Worm (Caenorhabditis elegans): ENCODE results near the gene rft-2.

DNA sequence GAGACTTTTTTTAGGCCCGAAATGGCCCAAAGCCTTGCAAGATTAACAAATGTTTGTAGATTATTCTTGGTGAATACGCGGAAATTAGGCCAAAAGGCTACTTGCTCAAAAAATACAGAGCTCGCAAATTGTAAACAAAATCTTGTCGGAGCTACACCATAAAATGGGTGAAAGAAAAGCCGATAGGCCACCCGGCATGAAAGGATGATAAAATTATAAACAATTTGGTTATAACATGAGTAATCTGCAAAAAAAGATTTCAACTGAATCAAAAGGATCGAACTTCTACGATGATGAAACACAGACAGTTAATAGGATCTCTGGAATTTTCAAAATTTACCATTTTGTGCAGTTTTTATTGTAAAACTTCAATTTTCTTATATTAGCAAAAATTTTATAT, 52.2 kb downstream of the rft-2 start:
- TF ChIP-seq mep-1 (tag; optimal IDR thresholded peaks at IDR 0.05) (no peak), elt-1 (tag; optimal IDR thresholded peaks at IDR 0.05; ENCODE audit: borderline replicate concordance, insufficient read depth) (no peak), unc-39 (tag; optimal IDR thresholded peaks at IDR 0.05) (no peak), nhr-237 (tag; optimal IDR thresholded peaks at IDR 0.05) (no peak), elt-3 (tag; optimal IDR thresholded peaks at IDR 0.05) (no peak), tbx-8 (GFP tag; optimal IDR thresholded peaks at IDR 0.05) (no peak), sptf-1 (tag; optimal IDR thresholded peaks at IDR 0.05) (no peak), mab-5 (tag; optimal IDR thresholded peaks at IDR 0.05) (no peak), nhr-28 (tag; optimal IDR thresholded peaks at IDR 0.05) (no peak), lsy-2 (tag; optimal IDR thresholded peaks at IDR 0.05) (no peak), snpc-4 (tag; optimal IDR thresholded peaks at IDR 0.05) (no peak), ztf-11 (tag; optimal IDR thresholded peaks at IDR 0.05) (no peak), nhr-76 (tag; optimal IDR thresholded peaks at IDR 0.05) (no peak), mls-2 (tag; optimal IDR thresholded peaks at IDR 0.05) (no peak)

Measured in whole organism, mixed stage, embryonic.